Fruit fly (Drosophila melanogaster) whole organism, wandering third instar larva: ENCODE results near the gene Mtr4.

Source experiments
- Dfd ChIP-seq: fragments of >200 bp; optimal IDR thresholded peaks from 2 replicates; lab custom pipeline; 2017; ENCODE audit warnings: missing biosample characterization, missing genetic modification characterization
- Myc ChIP-seq: fragments of >200 bp; optimal IDR thresholded peaks from 2 replicates; lab custom pipeline; 2017
- OdsH ChIP-seq: fragments of 200-800 bp; sonication (Bioruptor generic); optimal IDR thresholded peaks from 2 replicates; lab custom pipeline; 2016; ENCODE audit warnings: missing biosample characterization, mild to moderate bottlenecking, missing genetic modification characterization
- Vsx2 ChIP-seq: fragments of 200-300, 225-300 bp; sonication (Bioruptor generic); optimal IDR thresholded peaks from 2 replicates; lab custom pipeline; 2018; ENCODE audit warnings: missing biosample characterization, missing genetic modification characterization; ENCODE audit not compliant: partially characterized antibody
- dl ChIP-seq, 2 experiments: fragments of 175-275, 200-275 bp in 1 of 2; fragments of 200-275 bp in 1 of 2; sonication (Bioruptor generic); optimal IDR thresholded peaks; lab custom pipeline; 2018; ENCODE audit warnings: mild to moderate bottlenecking in 2 of 2, missing biosample characterization in 2 of 2, missing genetic modification characterization in 2 of 2, moderate library complexity in 2 of 2; ENCODE audit not compliant: partially characterized antibody in 2 of 2, insufficient read depth in 1 of 2
- dmrt93B ChIP-seq: fragments of 200-800 bp; sonication (Bioruptor generic); optimal IDR thresholded peaks from 2 replicates; lab custom pipeline; 2018; ENCODE audit warnings: missing biosample characterization, mild to moderate bottlenecking, missing genetic modification characterization
- foxo ChIP-seq, 2 experiments: fragments of 200-800 bp; sonication (Bioruptor generic); optimal IDR thresholded peaks; 2 replicates in 1 of 2; 3 replicates in 1 of 2; lab custom pipeline; 2016 to 2017; ENCODE audit warnings: missing biosample characterization in 2 of 2, missing genetic modification characterization in 2 of 2
- fru ChIP-seq: fragments of 200-800 bp; sonication (Bioruptor generic); optimal IDR thresholded peaks from 3 replicates; lab custom pipeline; 2016; ENCODE audit warnings: missing biosample characterization, mild to moderate bottlenecking, missing genetic modification characterization
- jim ChIP-seq: fragments of 175-275, 200-325 bp; sonication (Bioruptor generic); optimal IDR thresholded peaks from 2 replicates; lab custom pipeline; 2016; ENCODE audit warnings: missing biosample characterization, mild to moderate bottlenecking, missing genetic modification characterization
- lola ChIP-seq: fragments of >200 bp; optimal IDR thresholded peaks from 2 replicates; lab custom pipeline; 2017; ENCODE audit warnings: missing biosample characterization, missing genetic modification characterization
- pan ChIP-seq: fragments of >200 bp; optimal IDR thresholded peaks from 2 replicates; lab custom pipeline; 2017
- psq ChIP-seq: fragments of 200-800 bp; sonication (Bioruptor generic); optimal IDR thresholded peaks from 3 replicates; lab custom pipeline; 2017; ENCODE audit warnings: missing biosample characterization, mild to moderate bottlenecking, missing genetic modification characterization, moderate library complexity
- tai ChIP-seq: sonication (Bioruptor generic); optimal IDR thresholded peaks from 2 replicates; lab custom pipeline; 2016; ENCODE audit warnings: missing biosample characterization, missing genetic modification characterization

- TF ChIP-seq foxo (GFP tag; optimal IDR thresholded peaks at IDR 0.05; lab: Kevin White, UChicago) (no peak), psq (GFP tag; lab: Kevin White, UChicago) (no peak), tai (GFP tag; lab: Kevin White, UChicago) (no peak), Myc (lab: Kevin White, UChicago) (no peak), Vsx2 (GFP tag; lab: Kevin White, UChicago) (no peak), OdsH (GFP tag; lab: Kevin White, UChicago) (no peak), dmrt93B (GFP tag; lab: Kevin White, UChicago) (no peak), pan (lab: Kevin White, UChicago) (no peak), jim (GFP tag; lab: Kevin White, UChicago) (no peak), lola (no peak), dl (GFP tag; optimal IDR thresholded peaks at IDR 0.05; lab: Kevin White, UChicago; ENCODE audit: insufficient read depth in 1 of 2, partially characterized antibody in 2 of 2) (no peak), fru (GFP tag; lab: Kevin White, UChicago) (no peak), Dfd (no peak)
Observed at dm6 chr2L:15752096-15752495, at the start of gene Mtr4.
